Fruit fly (Drosophila melanogaster) whole organism, prepupa: Measurements from ENCODE around the gene CG5968.

Experiments
- Blimp-1 ChIP-seq: fragments of 200-800 bp; sonication (Bioruptor generic); optimal IDR thresholded peaks from 3 replicates; lab custom pipeline; 2017; ENCODE audit warnings: missing biosample characterization, missing genetic modification characterization, mild to moderate bottlenecking, moderate library complexity, missing genetic modification reagents
- CG10631 ChIP-seq: fragments of 200-800 bp; sonication (Bioruptor generic); optimal IDR thresholded peaks from 2 replicates; lab custom pipeline; 2016; ENCODE audit warnings: missing biosample characterization, missing genetic modification characterization
- CG10669 ChIP-seq: fragments of 200-800 bp; sonication (Bioruptor generic); optimal IDR thresholded peaks from 3 replicates; lab custom pipeline; 2018; ENCODE audit warnings: missing biosample characterization, mild to moderate bottlenecking, missing genetic modification characterization, moderate library complexity
- CG11294 ChIP-seq: fragments of 200-800 bp; sonication (Bioruptor generic); IDR thresholded peaks from 2 replicates; pipeline ENCODE4 v1.3.6; 2022; ENCODE audit warnings: missing biosample characterization, missing genetic modification characterization
- CG11762 ChIP-seq: fragments of 200-800 bp; sonication (Bioruptor generic); optimal IDR thresholded peaks from 3 replicates; lab custom pipeline; 2016; ENCODE audit warnings: missing biosample characterization, missing genetic modification characterization; ENCODE audit not compliant: insufficient read depth
- CG11902 ChIP-seq: fragments of 200-800 bp; sonication (Bioruptor generic); optimal IDR thresholded peaks from 3 replicates; lab custom pipeline; 2016; ENCODE audit warnings: missing biosample characterization, missing genetic modification characterization
- CG15336 ChIP-seq: fragments of 200-800 bp; sonication (Bioruptor generic); IDR thresholded peaks from 2 replicates; pipeline ENCODE4 v1.3.6; 2022; ENCODE audit warnings: missing biosample characterization, missing genetic modification characterization
- CG1621 ChIP-seq: fragments of 200-800 bp; sonication (Bioruptor generic); optimal IDR thresholded peaks from 3 replicates; lab custom pipeline; 2018; ENCODE audit warnings: missing biosample characterization, mild to moderate bottlenecking, missing genetic modification characterization
- CG16779 ChIP-seq: fragments of 200-800 bp; sonication (Bioruptor generic); optimal IDR thresholded peaks from 3 replicates; lab custom pipeline; 2017; ENCODE audit warnings: missing biosample characterization, mild to moderate bottlenecking, missing genetic modification characterization
- CG3032 ChIP-seq: fragments of 200-800 bp; optimal IDR thresholded peaks from 2 replicates; lab custom pipeline; 2019; ENCODE audit warnings: missing biosample characterization, mild to moderate bottlenecking, missing genetic modification characterization, moderate library complexity
- CG31627 ChIP-seq: fragments of 200-800 bp; sonication (Bioruptor generic); optimal IDR thresholded peaks from 3 replicates; lab custom pipeline; 2016; ENCODE audit warnings: missing biosample characterization, missing genetic modification characterization
- CG32006 ChIP-seq: fragments of 200-800 bp; sonication (Bioruptor generic); optimal IDR thresholded peaks from 3 replicates; lab custom pipeline; 2017; ENCODE audit warnings: missing biosample characterization, mild to moderate bottlenecking, missing genetic modification characterization
- CG34406 ChIP-seq: fragments of 200-800 bp; sonication (Bioruptor generic); optimal IDR thresholded peaks from 3 replicates; lab custom pipeline; 2016; ENCODE audit warnings: missing biosample characterization, missing genetic modification characterization
- CG3919 ChIP-seq: fragments of 200-800 bp; sonication (Bioruptor generic); optimal IDR thresholded peaks from 3 replicates; lab custom pipeline; 2016; ENCODE audit warnings: missing biosample characterization, missing genetic modification characterization
- CG6163 ChIP-seq: fragments of 200-800 bp; sonication (Bioruptor generic); IDR thresholded peaks from 3 replicates; pipeline ENCODE4 v1.3.6; 2022; ENCODE audit warnings: missing biosample characterization, missing genetic modification characterization
- CG6276 ChIP-seq: fragments of 200-800 bp; sonication (Bioruptor generic); optimal IDR thresholded peaks from 2 replicates; lab custom pipeline; 2017; ENCODE audit warnings: missing biosample characterization, mild to moderate bottlenecking, missing genetic modification characterization
- CG6792 ChIP-seq: fragments of 200-800 bp; sonication (Bioruptor generic); optimal IDR thresholded peaks from 3 replicates; lab custom pipeline; 2016; ENCODE audit warnings: missing biosample characterization, missing genetic modification characterization
- CG6808 ChIP-seq: fragments of 200-800 bp; sonication (Bioruptor generic); optimal IDR thresholded peaks from 3 replicates; lab custom pipeline; 2017; ENCODE audit warnings: missing biosample characterization, missing genetic modification characterization, mild to moderate bottlenecking, moderate library complexity, missing genetic modification reagents
- CG6854 ChIP-seq: fragments of 200-800 bp; sonication (Bioruptor generic); optimal IDR thresholded peaks from 2 replicates; lab custom pipeline; 2017; ENCODE audit warnings: missing biosample characterization, mild to moderate bottlenecking, missing genetic modification characterization
- CG7368 ChIP-seq: fragments of 200-800 bp; sonication (Bioruptor generic); optimal IDR thresholded peaks from 3 replicates; lab custom pipeline; 2016; ENCODE audit warnings: missing biosample characterization, missing genetic modification characterization
- CG8119 ChIP-seq: fragments of 200-800 bp; sonication (Bioruptor generic); IDR thresholded peaks from 3 replicates; pipeline ENCODE4 v1.3.6; 2022; ENCODE audit warnings: missing biosample characterization, missing genetic modification characterization
- CG8319 ChIP-seq: fragments of 200-800 bp; sonication (Bioruptor generic); optimal IDR thresholded peaks from 3 replicates; lab custom pipeline; 2016; ENCODE audit warnings: missing biosample characterization, missing genetic modification characterization
- CG8632 ChIP-seq: fragments of 200-800 bp; sonication (Bioruptor generic); optimal IDR thresholded peaks from 3 replicates; lab custom pipeline; 2016; ENCODE audit warnings: missing biosample characterization, missing genetic modification characterization
- CG9139 ChIP-seq: fragments of 200-800 bp; sonication (Bioruptor generic); optimal IDR thresholded peaks from 3 replicates; lab custom pipeline; 2017; ENCODE audit warnings: missing biosample characterization, mild to moderate bottlenecking, missing genetic modification characterization
- Eip78C ChIP-seq: fragments of 200-800 bp; sonication (Bioruptor generic); peaks from one replicate; lab custom pipeline; 2016; ENCODE audit warnings: missing biosample characterization, missing genetic modification characterization
- Eip93F ChIP-seq: fragments of 200-800 bp; sonication (Bioruptor generic); optimal IDR thresholded peaks from 2 replicates; lab custom pipeline; 2016; ENCODE audit warnings: missing biosample characterization, mild to moderate bottlenecking, missing genetic modification characterization
- Ets21C ChIP-seq: fragments of 200-800 bp; sonication (Bioruptor generic); optimal IDR thresholded peaks from 3 replicates; lab custom pipeline; 2016; ENCODE audit warnings: missing biosample characterization, missing genetic modification characterization
- Ets96B ChIP-seq: fragments of 200-800 bp; optimal IDR thresholded peaks from 2 replicates; lab custom pipeline; 2019; ENCODE audit warnings: missing biosample characterization, mild to moderate bottlenecking, missing genetic modification characterization, moderate library complexity
- Hr38 ChIP-seq: sonication (Bioruptor generic); optimal IDR thresholded peaks from 2 replicates; lab custom pipeline; 2016; ENCODE audit warnings: missing biosample characterization, missing genetic modification characterization
- Hr4 ChIP-seq: fragments of 200-800 bp; sonication (Bioruptor generic); optimal IDR thresholded peaks from 3 replicates; lab custom pipeline; 2016; ENCODE audit warnings: missing biosample characterization, missing genetic modification characterization
- Lpt ChIP-seq: fragments of 200-800 bp; sonication (Bioruptor generic); optimal IDR thresholded peaks from 3 replicates; lab custom pipeline; 2016; ENCODE audit warnings: missing biosample characterization, missing genetic modification characterization
- Met ChIP-seq: fragments of 200-800 bp; sonication (Bioruptor generic); optimal IDR thresholded peaks from 3 replicates; lab custom pipeline; 2016; ENCODE audit warnings: missing biosample characterization, missing genetic modification characterization
- OdsH ChIP-seq: fragments of 200-800 bp; sonication (Bioruptor generic); optimal IDR thresholded peaks from 3 replicates; lab custom pipeline; 2016; ENCODE audit warnings: missing biosample characterization, missing genetic modification characterization
- Sox14 ChIP-seq: fragments of 200-800 bp; sonication (Bioruptor generic); optimal IDR thresholded peaks from 3 replicates; lab custom pipeline; 2016; ENCODE audit warnings: missing biosample characterization, missing genetic modification characterization
- achi ChIP-seq: fragments of 200-800 bp; sonication (Bioruptor generic); optimal IDR thresholded peaks from 3 replicates; lab custom pipeline; 2016; ENCODE audit warnings: missing biosample characterization, missing genetic modification characterization
- acj6 ChIP-seq: fragments of 200-800 bp; sonication (Bioruptor generic); optimal IDR thresholded peaks from 3 replicates; lab custom pipeline; 2016; ENCODE audit warnings: missing biosample characterization, missing genetic modification characterization
- cyc ChIP-seq: fragments of 200-800 bp; sonication (Bioruptor generic); optimal IDR thresholded peaks from 3 replicates; lab custom pipeline; 2016; ENCODE audit warnings: missing biosample characterization, missing genetic modification characterization
- dac ChIP-seq: fragments of 200-800 bp; sonication (Bioruptor generic); optimal IDR thresholded peaks from 2 replicates; lab custom pipeline; 2017; ENCODE audit warnings: missing biosample characterization, mild to moderate bottlenecking, missing genetic modification characterization
- dsx ChIP-seq: fragments of 200-800 bp; optimal IDR thresholded peaks from 3 replicates; lab custom pipeline; 2019; ENCODE audit warnings: missing biosample characterization, mild to moderate bottlenecking, missing genetic modification characterization, moderate library complexity; ENCODE audit not compliant: poor library complexity, severe bottlenecking
- esn ChIP-seq: fragments of 200-800 bp; sonication (Bioruptor generic); optimal IDR thresholded peaks from 2 replicates; lab custom pipeline; 2016; ENCODE audit warnings: missing biosample characterization, mild to moderate bottlenecking, missing genetic modification characterization, moderate library complexity
- fd59A ChIP-seq: fragments of 200-800 bp; sonication (Bioruptor generic); optimal IDR thresholded peaks from 2 replicates; lab custom pipeline; 2017; ENCODE audit warnings: missing biosample characterization, mild to moderate bottlenecking, missing genetic modification characterization, missing genetic modification reagents
- fd85E ChIP-seq: fragments of 200-800 bp; sonication (Bioruptor generic); optimal IDR thresholded peaks from 3 replicates; lab custom pipeline; 2016; ENCODE audit warnings: missing biosample characterization, missing genetic modification characterization
- fkh ChIP-seq: fragments of 200-800 bp; sonication (Bioruptor generic); optimal IDR thresholded peaks from 3 replicates; lab custom pipeline; 2017; ENCODE audit warnings: missing biosample characterization, mild to moderate bottlenecking, missing genetic modification characterization, moderate library complexity
- lz ChIP-seq: fragments of 200-800 bp; sonication (Bioruptor generic); optimal IDR thresholded peaks from 3 replicates; lab custom pipeline; 2016; ENCODE audit warnings: missing biosample characterization, missing genetic modification characterization
- net ChIP-seq: fragments of 200-800 bp; sonication (Bioruptor generic); optimal IDR thresholded peaks from 3 replicates; lab custom pipeline; 2016; ENCODE audit warnings: missing biosample characterization, missing genetic modification characterization
- pdm3 ChIP-seq: fragments of 200-800 bp; sonication (Bioruptor generic); optimal IDR thresholded peaks from 3 replicates; lab custom pipeline; 2016; ENCODE audit warnings: missing biosample characterization, missing genetic modification characterization
- salr ChIP-seq, 2 experiments: fragments of 200-800 bp; sonication (Bioruptor generic); optimal IDR thresholded peaks; 3 replicates each; lab custom pipeline; 2016 to 2018; ENCODE audit warnings: missing biosample characterization in 2 of 2, missing genetic modification characterization in 2 of 2, mild to moderate bottlenecking in 1 of 2
- spab ChIP-seq: fragments of 200-800 bp; sonication (Bioruptor generic); optimal IDR thresholded peaks from 2 replicates; lab custom pipeline; 2017; ENCODE audit warnings: missing biosample characterization, mild to moderate bottlenecking, missing genetic modification characterization, missing genetic modification reagents
- ss ChIP-seq, 2 experiments: fragments of 200-800 bp; sonication (Bioruptor generic); optimal IDR thresholded peaks; 2 replicates in 1 of 2; 3 replicates in 1 of 2; lab custom pipeline; 2017 to 2018; ENCODE audit warnings: mild to moderate bottlenecking in 2 of 2, missing biosample characterization in 2 of 2, missing genetic modification characterization in 2 of 2, moderate library complexity in 1 of 2
- svp ChIP-seq: fragments of 200-800 bp; sonication (Bioruptor generic); peaks from one replicate; lab custom pipeline; 2016; ENCODE audit warnings: missing biosample characterization, missing genetic modification characterization
- topi ChIP-seq: fragments of 200-800 bp; sonication (Bioruptor generic); optimal IDR thresholded peaks from 3 replicates; lab custom pipeline; 2016; ENCODE audit warnings: missing biosample characterization, missing genetic modification characterization
- vri ChIP-seq: fragments of 200-800 bp; sonication (Bioruptor generic); optimal IDR thresholded peaks from 3 replicates; lab custom pipeline; 2016; ENCODE audit warnings: missing biosample characterization, mild to moderate bottlenecking, missing genetic modification characterization

The CG5968 gene

dm6 chr2L:16500469-16500868, 49.3 kb downstream of the CG5968 start:
- TF ChIP-seq CG1621 (tag; lab: Kevin White, UChicago) = peak; percentile 80
- peak; percentile 90 for TF ChIP-seq Sox14 (GFP tag; lab: Kevin White, UChicago)
- TF ChIP-seq OdsH (GFP tag; lab: Kevin White, UChicago) = peak; percentile 91
- TF ChIP-seq topi (GFP tag; lab: Kevin White, UChicago) = peak; percentile 75
- TF ChIP-seq acj6 (GFP tag; lab: Kevin White, UChicago) = peak; percentile 92
- TF ChIP-seq vri (GFP tag; lab: Kevin White, UChicago) = peak; percentile 64
- peak; percentile 56 to 73 for TF ChIP-seq ss (GFP tag; optimal IDR thresholded peaks at IDR 0.05; lab: Kevin White, UChicago)
- peak; percentile 2 for TF ChIP-seq Blimp-1
- peak; percentile 90 for TF ChIP-seq Met (GFP tag; lab: Kevin White, UChicago)
- TF ChIP-seq fd85E (GFP tag; lab: Kevin White, UChicago) = peak; percentile 56
- peak; percentile 84 for TF ChIP-seq CG34406 (GFP tag; lab: Kevin White, UChicago)
- peak; percentile 74 for TF ChIP-seq Ets21C (GFP tag; lab: Kevin White, UChicago)
- TF ChIP-seq net (GFP tag; lab: Kevin White, UChicago) = peak; percentile 87
- peak; percentile 93 for TF ChIP-seq CG8119
- peak; percentile 37 for TF ChIP-seq fkh (GFP tag; lab: Kevin White, UChicago)
- peak; percentile 89 for TF ChIP-seq Lpt (GFP tag; lab: Kevin White, UChicago)
- peak; percentile 75 for TF ChIP-seq dsx (GFP tag; lab: Kevin White, UChicago)
- TF ChIP-seq CG6792 (GFP tag; lab: Kevin White, UChicago) = peak; percentile 86
- peak; percentile 82 for TF ChIP-seq CG3919 (GFP tag; lab: Kevin White, UChicago)
- peak; percentile 77 for TF ChIP-seq CG11762
- peak; percentile 75 for TF ChIP-seq dac (GFP tag; lab: Kevin White, UChicago)
- TF ChIP-seq Ets96B (tag; lab: Kevin White, UChicago) = peak; percentile 73
- peak; percentile 87 for TF ChIP-seq esn
- peak; percentile 84 for TF ChIP-seq cyc
- peak; percentile 92 for TF ChIP-seq Hr4
- TF ChIP-seq Eip78C = peak; percentile 96
- peak; percentile 95 for TF ChIP-seq CG15336 (GFP tag; lab: Robert Waterston, UW)
- peak; percentile 72 for TF ChIP-seq CG11902 (GFP tag; lab: Kevin White, UChicago)
- peak; percentile 76 for TF ChIP-seq CG10669 (GFP tag; lab: Kevin White, UChicago)
- TF ChIP-seq salr (GFP tag; optimal IDR thresholded peaks at IDR 0.05; lab: Kevin White, UChicago) = peak; percentile 57 to 68
- peak; percentile 55 for TF ChIP-seq CG9139 (GFP tag; lab: Kevin White, UChicago)
- peak; percentile 82 for TF ChIP-seq lz (GFP tag; lab: Kevin White, UChicago)
- peak; percentile 67 for TF ChIP-seq spab (GFP tag; lab: Kevin White, UChicago)
- TF ChIP-seq achi (GFP tag; lab: Kevin White, UChicago) = peak; percentile 89
- peak; percentile 69 for TF ChIP-seq CG16779 (tag; lab: Kevin White, UChicago)
- peak; percentile 54 for TF ChIP-seq Eip93F (GFP tag; lab: Kevin White, UChicago)
- TF ChIP-seq CG7368 (GFP tag; lab: Kevin White, UChicago) = peak; percentile 85
- peak; percentile 92 for TF ChIP-seq pdm3 (GFP tag; lab: Kevin White, UChicago)
- TF ChIP-seq CG31627 (GFP tag; lab: Kevin White, UChicago) = peak; percentile 87
- TF ChIP-seq svp (GFP tag; lab: Kevin White, UChicago) = peak; percentile 92
- TF ChIP-seq CG6276 (GFP tag; lab: Kevin White, UChicago) = peak; percentile 69
- TF ChIP-seq CG8319 (GFP tag; lab: Kevin White, UChicago) = peak; percentile 59
- peak; percentile 40 for TF ChIP-seq CG6854
- TF ChIP-seq CG6163 (GFP tag; lab: Robert Waterston, UW) = peak; percentile 96
- TF ChIP-seq CG8632 (GFP tag; lab: Kevin White, UChicago) = peak; percentile 81
- TF ChIP-seq CG10631 (GFP tag; lab: Kevin White, UChicago) = peak; percentile 87
- no peak for TF ChIP-seq Hr38 (GFP tag; lab: Kevin White, UChicago)
- TF ChIP-seq CG32006 (GFP tag; lab: Kevin White, UChicago) = peak; percentile 91
- TF ChIP-seq CG11294 (GFP tag; lab: Robert Waterston, UW) = peak; percentile 86
- TF ChIP-seq CG6808 (GFP tag; lab: Kevin White, UChicago) = peak; percentile 74
- peak; percentile 81 for TF ChIP-seq fd59A (GFP tag; lab: Kevin White, UChicago)
- peak; percentile 67 for TF ChIP-seq CG3032 (tag; lab: Kevin White, UChicago)
